Fruit fly (Drosophila melanogaster) whole organism, prepupa: Measurements from ENCODE around the gene CG6330.

ENCODE experiments used
- Blimp-1 ChIP-seq: fragments of 200-800 bp; sonication (Bioruptor generic); optimal IDR thresholded peaks from 3 replicates; lab custom pipeline; 2017; ENCODE audit warnings: missing biosample characterization, missing genetic modification characterization, mild to moderate bottlenecking, moderate library complexity, missing genetic modification reagents
- Hr4 ChIP-seq: fragments of 200-800 bp; sonication (Bioruptor generic); optimal IDR thresholded peaks from 3 replicates; lab custom pipeline; 2016; ENCODE audit warnings: missing biosample characterization, missing genetic modification characterization
- cyc ChIP-seq: fragments of 200-800 bp; sonication (Bioruptor generic); optimal IDR thresholded peaks from 3 replicates; lab custom pipeline; 2016; ENCODE audit warnings: missing biosample characterization, missing genetic modification characterization

DNA sequence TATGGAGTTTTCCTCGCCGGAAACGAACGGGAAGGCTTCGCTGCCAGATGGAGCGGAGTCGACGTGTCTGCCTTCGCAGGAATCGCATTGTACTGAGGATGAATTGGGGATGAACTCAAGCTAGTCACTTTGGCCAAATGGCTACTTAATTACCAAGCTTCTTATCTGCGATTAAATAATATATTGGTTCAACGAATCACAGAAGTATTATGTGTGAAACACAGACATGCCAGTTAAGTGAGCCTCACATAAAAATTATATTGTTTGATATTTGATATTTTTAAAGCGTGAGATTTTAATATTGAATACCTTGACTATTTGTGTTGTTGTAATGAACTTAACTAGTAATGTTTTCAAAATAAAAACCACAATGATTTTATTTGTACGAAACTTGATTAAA is 8.1 kb upstream of the CG6330 start, which contains the start of gene Gr97a:
- TF ChIP-seq Blimp-1 (GFP tag; lab: Kevin White, UChicago) (no peak), cyc (GFP tag; lab: Kevin White, UChicago) (no peak), Hr4 (no peak)
